Worm (Caenorhabditis elegans) whole organism, L1 larva: ENCODE data around the gene adm-2.

Experiments used
- C04F5.9 ChIP-seq: sonication (generic microtip); optimal IDR thresholded peaks from 2 replicates; lab custom pipeline; 2016; ENCODE audit warnings: missing genetic modification characterization, missing compliant biosample characterization
- F16B12.6 ChIP-seq: fragments of 150-350 bp; optimal IDR thresholded peaks from 2 replicates; lab custom pipeline; 2014; ENCODE audit warnings: missing biosample characterization, missing genetic modification characterization
- Y116A8C.19 ChIP-seq: sonication (generic microtip); optimal IDR thresholded peaks from 2 replicates; lab custom pipeline; 2016; ENCODE audit warnings: missing compliant biosample characterization, missing genetic modification characterization, borderline replicate concordance
- aha-1 ChIP-seq: fragments of 150-350 bp; optimal IDR thresholded peaks from 2 replicates; lab custom pipeline; 2014; ENCODE audit warnings: missing biosample characterization, missing genetic modification characterization
- alr-1 ChIP-seq: fragments of 200-800 bp; sonication (Bioruptor generic); optimal IDR thresholded peaks from 2 replicates; lab custom pipeline; 2018; ENCODE audit warnings: borderline replicate concordance, mild to moderate bottlenecking, missing genetic modification characterization, missing compliant biosample characterization
- aly-2 ChIP-seq: fragments of 150-350 bp; optimal IDR thresholded peaks from 2 replicates; lab custom pipeline; 2014; ENCODE audit warnings: missing biosample characterization, missing genetic modification characterization
- blmp-1 ChIP-seq: fragments of 150-350 bp; optimal IDR thresholded peaks from 2 replicates; lab custom pipeline; 2014; ENCODE audit warnings: missing biosample characterization, missing genetic modification characterization
- ceh-63 ChIP-seq: fragments of 200-800 bp; sonication (Bioruptor generic); optimal IDR thresholded peaks from 2 replicates; lab custom pipeline; 2018; ENCODE audit warnings: mild to moderate bottlenecking, missing genetic modification characterization, missing compliant biosample characterization
- efl-1 ChIP-seq, 4 experiments: fragments of 150-350 bp; optimal IDR thresholded peaks in 3 of 4; peaks in 1 of 4; 1 replicate in 1 of 4; 2 replicates in 3 of 4; lab custom pipeline; 2014; ENCODE audit warnings: missing biosample characterization in 2 of 4, missing genetic modification characterization in 2 of 4, missing genetic modification reagents in 2 of 4
- egl-13 ChIP-seq: sonication (generic microtip); optimal IDR thresholded peaks from 2 replicates; lab custom pipeline; 2016; ENCODE audit warnings: missing genotype, missing genetic modification reagents, missing genetic modification characterization, missing compliant biosample characterization
- egl-27 ChIP-seq, 2 experiments: fragments of 150-350 bp in 1 of 2; sonication (generic microtip); optimal IDR thresholded peaks; 3 replicates each; lab custom pipeline; 2017 to 2018; ENCODE audit warnings: missing biosample characterization in 2 of 2, missing genetic modification characterization in 2 of 2, missing genetic modification reagents in 2 of 2
- elt-2 ChIP-seq: sonication (generic microtip); optimal IDR thresholded peaks from 2 replicates; lab custom pipeline; 2016; ENCODE audit warnings: missing genetic modification characterization, mild to moderate bottlenecking, inconsistent platforms, missing compliant biosample characterization, missing genetic modification reagents
- elt-3 ChIP-seq, 6 experiments: fragments of 150-350 bp in 1 of 6; sonication (generic microtip); optimal IDR thresholded peaks; 2 replicates each; lab custom pipeline; 2017 to 2018; ENCODE audit warnings: missing biosample characterization in 6 of 6, missing genetic modification characterization in 6 of 6, inconsistent platforms in 1 of 6
- ets-5 ChIP-seq: fragments of 200-800 bp; sonication (Bioruptor generic); IDR thresholded peaks from 2 replicates; pipeline ENCODE4 v1.3.6; 2022; ENCODE audit warnings: missing genetic modification characterization, missing compliant biosample characterization
- hlh-4 ChIP-seq: sonication (generic microtip); optimal IDR thresholded peaks from 2 replicates; lab custom pipeline; 2016; ENCODE audit warnings: mild to moderate bottlenecking, missing genetic modification characterization, missing compliant biosample characterization
- hpl-2 ChIP-seq: fragments of 150-350 bp; optimal IDR thresholded peaks from 2 replicates; lab custom pipeline; 2014; ENCODE audit warnings: missing biosample characterization, missing genetic modification reagents, missing genetic modification characterization
- irx-1 ChIP-seq: sonication (generic microtip); optimal IDR thresholded peaks from 2 replicates; lab custom pipeline; 2016; ENCODE audit warnings: missing genetic modification characterization, missing compliant biosample characterization
- jun-1 ChIP-seq: fragments of 150-350 bp; optimal IDR thresholded peaks from 2 replicates; lab custom pipeline; 2014; ENCODE audit warnings: missing biosample characterization, missing genetic modification reagents, missing genetic modification characterization
- lin-14 ChIP-seq: fragments of 200-800 bp; sonication (Bioruptor generic); optimal IDR thresholded peaks from 2 replicates; lab custom pipeline; 2018; ENCODE audit warnings: mild to moderate bottlenecking, missing genetic modification characterization, moderate library complexity, missing compliant biosample characterization
- lin-15B ChIP-seq: fragments of 150-350 bp; sonication (generic microtip); optimal IDR thresholded peaks from 3 replicates; lab custom pipeline; 2014; ENCODE audit warnings: missing biosample characterization, missing genetic modification characterization
- lin-35 ChIP-seq, 2 experiments: fragments of 150-350 bp; optimal IDR thresholded peaks; 2 replicates each; lab custom pipeline; 2014; ENCODE audit warnings: missing biosample characterization in 2 of 2, missing genetic modification characterization in 2 of 2, missing genetic modification reagents in 2 of 2
- lir-3 ChIP-seq: sonication (generic microtip); optimal IDR thresholded peaks from 2 replicates; lab custom pipeline; 2016; ENCODE audit warnings: mild to moderate bottlenecking, missing genetic modification characterization, moderate library complexity, missing compliant biosample characterization; ENCODE audit not compliant: poor library complexity
- lsy-2 ChIP-seq, 2 experiments: fragments of 150-350 bp; optimal IDR thresholded peaks; 2 replicates each; lab custom pipeline; 2014; ENCODE audit warnings: missing biosample characterization in 2 of 2, missing genetic modification characterization in 2 of 2
- mep-1 ChIP-seq: fragments of 150-350 bp; optimal IDR thresholded peaks from 2 replicates; lab custom pipeline; 2014; ENCODE audit warnings: missing biosample characterization, missing genetic modification characterization
- nhr-12 ChIP-seq: sonication (generic microtip); optimal IDR thresholded peaks from 2 replicates; lab custom pipeline; 2017; ENCODE audit warnings: missing biosample characterization, missing genetic modification characterization
- nhr-19 ChIP-seq: fragments of 200-800 bp; sonication (Bioruptor generic); conservative IDR thresholded peaks from 2 replicates; pipeline ENCODE4 v1.3.6; 2022; ENCODE audit warnings: missing genetic modification characterization, missing compliant biosample characterization
- nhr-20 ChIP-seq: sonication (generic microtip); optimal IDR thresholded peaks from 2 replicates; lab custom pipeline; 2016; ENCODE audit warnings: mild to moderate bottlenecking, missing genetic modification characterization, missing compliant biosample characterization
- nhr-28 ChIP-seq: fragments of 150-350 bp; optimal IDR thresholded peaks from 2 replicates; lab custom pipeline; 2014; ENCODE audit warnings: missing biosample characterization, missing genetic modification characterization
- nhr-47 ChIP-seq: sonication (generic microtip); optimal IDR thresholded peaks from 2 replicates; lab custom pipeline; 2016; ENCODE audit warnings: mild to moderate bottlenecking, missing genetic modification characterization, moderate library complexity, missing compliant biosample characterization
- nhr-71 ChIP-seq: sonication (generic microtip); optimal IDR thresholded peaks from 2 replicates; lab custom pipeline; 2016; ENCODE audit warnings: mild to moderate bottlenecking, missing genetic modification characterization, moderate library complexity, missing compliant biosample characterization
- nhr-77 ChIP-seq: fragments of 150-350 bp; optimal IDR thresholded peaks from 2 replicates; lab custom pipeline; 2014; ENCODE audit warnings: missing biosample characterization, missing genetic modification characterization
- nhr-85 ChIP-seq: sonication (generic microtip); peaks from one replicate; lab custom pipeline; 2016; ENCODE audit warnings: missing genetic modification characterization, inconsistent platforms, missing compliant biosample characterization
- nhr-90 ChIP-seq: sonication (generic microtip); optimal IDR thresholded peaks from 2 replicates; lab custom pipeline; 2016; ENCODE audit warnings: mild to moderate bottlenecking, missing genetic modification characterization, missing compliant biosample characterization; ENCODE audit not compliant: poor library complexity
- pag-3 ChIP-seq: sonication (generic microtip); optimal IDR thresholded peaks from 2 replicates; lab custom pipeline; 2017; ENCODE audit warnings: missing genetic modification characterization, mild to moderate bottlenecking, missing compliant biosample characterization, antibody characterized with exemption, borderline replicate concordance; ENCODE audit not compliant: insufficient read depth
- pax-3 ChIP-seq: fragments of 200-800 bp; sonication (Bioruptor generic); optimal IDR thresholded peaks from 2 replicates; lab custom pipeline; 2018; ENCODE audit warnings: mild to moderate bottlenecking, missing genetic modification characterization, moderate library complexity, missing compliant biosample characterization
- rnt-1 ChIP-seq: sonication (generic microtip); optimal IDR thresholded peaks from 2 replicates; lab custom pipeline; 2016; ENCODE audit warnings: mild to moderate bottlenecking, missing genetic modification characterization, moderate library complexity, missing compliant biosample characterization
- snu-23 ChIP-seq: sonication (generic microtip); optimal IDR thresholded peaks from 2 replicates; lab custom pipeline; 2016; ENCODE audit warnings: missing genetic modification characterization, missing compliant biosample characterization
- swsn-7 ChIP-seq: sonication (generic microtip); optimal IDR thresholded peaks from 2 replicates; lab custom pipeline; 2016; ENCODE audit warnings: missing genetic modification characterization, missing compliant biosample characterization
- unc-30 ChIP-seq: sonication (generic microtip); optimal IDR thresholded peaks from 2 replicates; lab custom pipeline; 2017; ENCODE audit warnings: missing biosample characterization, missing genetic modification characterization
- unc-86 ChIP-seq: sonication (generic microtip); optimal IDR thresholded peaks from 2 replicates; lab custom pipeline; 2016; ENCODE audit warnings: missing genetic modification characterization, missing compliant biosample characterization
- unc-98 ChIP-seq: fragments of 200-800 bp; sonication (Bioruptor generic); IDR thresholded peaks from 2 replicates; pipeline ENCODE4 v1.3.6; 2022; ENCODE audit warnings: missing genetic modification characterization, missing compliant biosample characterization
- vab-15 ChIP-seq: sonication (generic microtip); optimal IDR thresholded peaks from 2 replicates; lab custom pipeline; 2017; ENCODE audit warnings: missing genotype, mild to moderate bottlenecking, missing genetic modification characterization, missing compliant biosample characterization
- ztf-11 ChIP-seq, 2 experiments: sonication (generic microtip); optimal IDR thresholded peaks; 2 replicates each; lab custom pipeline; 2016 to 2017; ENCODE audit warnings: missing genetic modification characterization in 2 of 2, missing biosample characterization in 1 of 2, missing compliant biosample characterization in 1 of 2

The adm-2 gene

DNA sequence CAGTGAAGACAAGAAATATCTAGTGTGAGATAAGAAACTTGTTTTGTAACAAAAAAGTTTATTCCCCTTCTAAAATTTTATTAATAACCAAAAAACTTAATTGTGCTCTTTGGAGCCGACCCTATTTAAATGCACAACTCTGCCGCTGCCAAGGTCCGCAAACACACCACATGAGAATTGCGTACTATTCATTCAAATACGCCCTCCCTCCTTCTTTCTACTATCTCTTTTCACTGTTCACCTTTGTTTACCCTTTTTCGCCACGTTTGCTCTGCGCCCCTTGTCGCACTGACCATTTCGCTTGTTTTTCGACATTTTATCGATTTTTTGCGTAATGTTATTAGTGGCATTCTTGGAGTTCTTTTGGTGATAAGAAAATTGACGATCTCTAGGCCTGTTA lies 18.1 kb upstream of the adm-2 start (continued):
- TF ChIP-seq snu-23 (GFP tag; lab: Kevin White, UChicago): peak; percentile 51
- peak; percentile 14; the same call in 1 of the 2 replicates for TF ChIP-seq nhr-19 (GFP tag; lab: Robert Waterston, UW)
- TF ChIP-seq mep-1 (tag; lab: Kevin White, UChicago): peak; percentile 49
- TF ChIP-seq lir-3 (tag; lab: Kevin White, UChicago): no peak
- peak; percentile 13 for TF ChIP-seq swsn-7 (tag; lab: Kevin White, UChicago)

DNA sequence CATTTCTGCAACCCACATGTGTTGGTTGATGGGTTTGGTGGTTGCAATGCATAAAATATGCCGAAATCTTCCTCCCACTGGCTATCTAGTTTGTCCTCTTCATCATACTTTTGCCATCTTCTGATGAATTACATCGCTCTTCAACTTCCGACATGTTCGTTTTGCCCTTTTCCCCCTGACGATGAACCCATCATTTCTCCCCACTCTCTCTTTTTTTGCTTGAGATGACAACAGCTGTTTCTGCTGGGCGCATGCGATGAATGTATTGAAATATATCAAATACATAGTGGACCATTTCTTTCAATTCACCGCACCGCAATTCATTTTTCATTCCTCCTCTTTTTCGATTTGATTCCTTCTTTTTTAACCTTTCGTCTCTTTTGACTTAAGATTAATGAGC lies 16.8 kb upstream of the adm-2 start:
- TF ChIP-seq rnt-1 (tag; lab: Kevin White, UChicago) (peak; percentile 34), lin-14 (GFP tag; lab: Kevin White, UChicago) (peak; percentile 30), ztf-11 (tag; optimal IDR thresholded peaks at IDR 0.05; lab: Kevin White, UChicago) (peak in 1 of 2 experiments; percentile 23), nhr-77 (tag; lab: Kevin White, UChicago) (no peak), blmp-1 (tag; lab: Kevin White, UChicago) (peak; percentile 66)

DNA sequence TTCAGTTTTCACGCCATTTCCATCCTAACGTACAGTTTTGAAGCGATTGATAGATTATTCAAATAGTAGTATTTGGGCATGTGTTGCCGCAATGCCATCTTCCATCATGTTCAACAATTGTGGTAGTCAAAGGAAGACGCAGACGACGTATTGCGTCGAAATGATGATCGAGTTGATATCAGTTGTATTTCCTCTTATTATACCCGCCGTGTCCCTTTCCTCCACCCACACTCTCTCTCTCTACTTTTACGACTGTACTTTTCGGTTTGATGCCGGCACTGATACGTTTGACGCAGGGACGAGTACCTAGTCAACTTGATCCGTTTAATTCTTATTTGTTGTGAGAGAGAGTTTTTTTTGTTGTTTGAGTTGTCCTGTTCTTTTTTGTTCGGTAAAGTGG lies 15.1 kb upstream of the adm-2 start:
- TF ChIP-seq lin-14 (GFP tag; lab: Kevin White, UChicago) (peak; percentile 65), pag-3 (tag; lab: Kevin White, UChicago) (peak; percentile 63), C04F5.9 (tag; lab: Kevin White, UChicago) (no peak), nhr-71 (tag; lab: Kevin White, UChicago) (peak; percentile 13), elt-2 (tag; lab: Kevin White, UChicago) (peak; percentile 24), nhr-20 (tag; lab: Kevin White, UChicago) (peak; percentile 15), nhr-90 (tag; lab: Kevin White, UChicago) (peak; percentile 26), hlh-4 (tag; lab: Kevin White, UChicago) (no peak), efl-1 (optimal IDR thresholded peaks at IDR 0.05; lab: Kevin White, UChicago) (no peak), efl-1 (GFP tag; optimal IDR thresholded peaks at IDR 0.05 in 1 of 2; lab: Kevin White, UChicago) (peak in 1 of 2 experiments; percentile 26), egl-13 (tag; lab: Kevin White, UChicago) (no peak), nhr-85 (peak; percentile 69), blmp-1 (tag; lab: Kevin White, UChicago) (peak; percentile 75), snu-23 (GFP tag; lab: Kevin White, UChicago) (peak; percentile 55), elt-3 (tag; optimal IDR thresholded peaks at IDR 0.05; lab: Kevin White, UChicago) (peak in 2 of 6 experiments; percentile 4 to 63), lsy-2 (tag; optimal IDR thresholded peaks at IDR 0.05; lab: Kevin White, UChicago) (peak in 1 of 2 experiments; percentile 27), lin-35 (GFP tag; optimal IDR thresholded peaks at IDR 0.05; lab: Kevin White, UChicago) (peak in 1 of 2 experiments; percentile 38)
- TF ChIP-seq, all 84 proteins: peak for 13

DNA sequence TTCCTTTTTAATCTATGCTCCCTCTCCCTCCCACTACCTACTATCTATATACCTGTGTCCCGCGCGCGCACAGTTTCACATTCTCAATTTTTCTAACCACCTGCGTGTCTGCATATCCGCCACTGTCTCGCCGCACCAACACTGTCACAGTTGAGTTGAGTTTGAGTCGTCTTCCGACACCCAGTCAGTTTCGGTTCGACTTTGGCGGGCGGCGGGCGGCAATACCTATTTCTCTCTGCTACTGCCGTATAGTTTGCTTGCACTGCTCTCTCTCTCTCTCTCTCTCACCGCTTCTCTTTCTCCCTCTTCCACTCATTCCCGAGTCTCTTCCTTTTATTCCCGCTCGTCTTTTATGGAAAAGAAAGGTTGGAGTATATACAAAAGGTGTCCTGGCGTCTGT lies 12.3 kb upstream of the adm-2 start:
- peak; percentile 34 for TF ChIP-seq nhr-77 (tag; lab: Kevin White, UChicago)
- TF ChIP-seq unc-86 (tag; lab: Kevin White, UChicago): no peak
- peak in 1 of 2 experiments; percentile 20 for TF ChIP-seq efl-1 (optimal IDR thresholded peaks at IDR 0.05; lab: Kevin White, UChicago)
- peak in 1 of 2 experiments; percentile 41 for TF ChIP-seq efl-1 (GFP tag; optimal IDR thresholded peaks at IDR 0.05 in 1 of 2; lab: Kevin White, UChicago)
- no peak for TF ChIP-seq egl-27 (tag; optimal IDR thresholded peaks at IDR 0.05; lab: Kevin White, UChicago)
- TF ChIP-seq aly-2 (tag; lab: Kevin White, UChicago): no peak
- peak; percentile 28 for TF ChIP-seq swsn-7 (tag; lab: Kevin White, UChicago)
- TF ChIP-seq jun-1 (tag; lab: Kevin White, UChicago): no peak
- no peak for TF ChIP-seq nhr-12 (tag; lab: Kevin White, UChicago)
- peak; percentile 77 for TF ChIP-seq lin-14 (GFP tag; lab: Kevin White, UChicago)
- TF ChIP-seq alr-1: no peak
- no peak for TF ChIP-seq unc-30
- TF ChIP-seq pax-3 (tag; lab: Kevin White, UChicago): no peak
- TF ChIP-seq mep-1 (tag; lab: Kevin White, UChicago): peak; percentile 45
- no peak for TF ChIP-seq irx-1
- TF ChIP-seq ceh-63 (GFP tag; lab: Kevin White, UChicago): no peak
- no peak for TF ChIP-seq lin-15B
- TF ChIP-seq blmp-1 (tag; lab: Kevin White, UChicago): peak; percentile 59
- TF ChIP-seq hpl-2 (GFP tag; lab: Kevin White, UChicago): no peak
- no peak for TF ChIP-seq nhr-28 (tag; lab: Kevin White, UChicago)
- TF ChIP-seq nhr-47 (tag; lab: Kevin White, UChicago): peak; percentile 17
- TF ChIP-seq Y116A8C.19 (tag; lab: Kevin White, UChicago): no peak
- TF ChIP-seq aha-1 (tag; lab: Kevin White, UChicago): no peak
- peak in 1 of 2 experiments; percentile 16 for TF ChIP-seq ztf-11 (tag; optimal IDR thresholded peaks at IDR 0.05; lab: Kevin White, UChicago)
- no peak for TF ChIP-seq F16B12.6 (tag; lab: Kevin White, UChicago)
- no peak for TF ChIP-seq vab-15
- TF ChIP-seq lin-35 (GFP tag; optimal IDR thresholded peaks at IDR 0.05; lab: Kevin White, UChicago): peak in 1 of 2 experiments; percentile 27
- TF ChIP-seq ets-5: no peak
- no peak for TF ChIP-seq unc-98
